Fruit fly (Drosophila melanogaster): Measurements from ENCODE around the gene Fancd2.

Gene Fancd2

dm6 chr3R:20766156-20766486 is 49.9 kb downstream of the Fancd2 start:
- no peak for TF ChIP-seq EcR (GFP tag; optimal IDR thresholded peaks at IDR 0.05)
- no peak for TF ChIP-seq rn (GFP tag; IDR thresholded peaks at IDR 0.05)
- no peak for TF ChIP-seq Snoo (tag; optimal IDR thresholded peaks at IDR 0.05)
- TF ChIP-seq gl (tag; optimal IDR thresholded peaks at IDR 0.05), result no peak
- no peak for TF ChIP-seq D1 (tag; optimal IDR thresholded peaks at IDR 0.05)
- no peak for TF ChIP-seq CG9948 (tag; optimal IDR thresholded peaks at IDR 0.05)
- no peak for TF ChIP-seq CG8301 (tag; optimal IDR thresholded peaks at IDR 0.05)

dm6 chr3R:20765302-20766155 is 50.5 kb downstream of the Fancd2 start:
- TF ChIP-seq gl (tag; optimal IDR thresholded peaks at IDR 0.05) (no peak), CG12605 (GFP tag; IDR thresholded peaks at IDR 0.05) (peak; percentile 76), Pif1B (GFP tag; optimal IDR thresholded peaks at IDR 0.05) (no peak), CG32121 (GFP tag; IDR thresholded peaks at IDR 0.05) (peak; percentile 61; the same call in 1 of the 2 replicates), CG17806 (tag; optimal IDR thresholded peaks at IDR 0.05) (no peak), fd96Ca (GFP tag; IDR thresholded peaks at IDR 0.05) (peak; percentile 32; the same call in 2 of the 3 replicates), CG10348 (GFP tag; IDR thresholded peaks at IDR 0.05) (0 out of 2 replicates have a peak, but pooled peaks have one; percentile 33), Pif1A (GFP tag; optimal IDR thresholded peaks at IDR 0.05) (no peak), CG34367 (tag; optimal IDR thresholded peaks at IDR 0.05) (no peak), CG4496 (GFP tag; IDR thresholded peaks at IDR 0.05) (peak; percentile 16; the same call in 1 of the 3 replicates), rn (GFP tag; IDR thresholded peaks at IDR 0.05) (no peak), CG13204 (GFP tag; optimal IDR thresholded peaks at IDR 0.05) (no peak), CG15710 (tag; optimal IDR thresholded peaks at IDR 0.05) (no peak), EcR (GFP tag; optimal IDR thresholded peaks at IDR 0.05) (peak; percentile 30), CG14655 (GFP tag; optimal IDR thresholded peaks at IDR 0.05) (peak; percentile 37), Ets98B (GFP tag; IDR thresholded peaks at IDR 0.05) (peak; percentile 46), CG9948 (tag; optimal IDR thresholded peaks at IDR 0.05) (no peak), Snoo (tag; optimal IDR thresholded peaks at IDR 0.05) (peak; percentile 47)

DNA sequence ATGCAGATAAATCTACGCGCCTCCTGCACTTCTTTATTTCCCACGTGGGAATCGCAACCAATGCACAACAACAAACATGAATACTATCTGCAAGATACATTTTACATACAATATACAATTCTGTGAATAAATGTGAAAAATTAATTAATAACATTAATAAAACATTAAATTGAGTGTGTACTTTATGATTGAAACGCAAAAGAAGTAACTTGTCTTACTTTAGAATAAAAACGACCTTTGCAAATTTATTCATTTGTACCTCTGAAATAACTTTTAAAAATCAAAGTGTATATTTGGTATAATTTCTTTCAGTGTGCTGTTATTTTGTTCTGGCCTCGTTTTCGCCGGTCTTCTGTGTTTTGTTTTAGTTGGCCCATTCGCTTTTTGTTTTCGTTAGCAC is 51.9 kb downstream of the Fancd2 start:
- TF ChIP-seq CG4496 (GFP tag; IDR thresholded peaks at IDR 0.05), result peak; percentile 67; the same call in 1 of the 3 replicates
- peak; percentile 54 for TF ChIP-seq CG15710 (tag; optimal IDR thresholded peaks at IDR 0.05)
- peak; percentile 61 for TF ChIP-seq gl (tag; optimal IDR thresholded peaks at IDR 0.05)
- peak; percentile 71 for TF ChIP-seq CG14655 (GFP tag; optimal IDR thresholded peaks at IDR 0.05)
- TF ChIP-seq CG34367 (tag; optimal IDR thresholded peaks at IDR 0.05), result peak; percentile 26
- TF ChIP-seq fd96Ca (GFP tag; IDR thresholded peaks at IDR 0.05), result no peak
- TF ChIP-seq CG9948 (tag; optimal IDR thresholded peaks at IDR 0.05), result peak; percentile 55
- peak; percentile 81 for TF ChIP-seq CG32121 (GFP tag; IDR thresholded peaks at IDR 0.05)
- TF ChIP-seq EcR (GFP tag; optimal IDR thresholded peaks at IDR 0.05), result no peak
- peak; percentile 43 for TF ChIP-seq CG17806 (tag; optimal IDR thresholded peaks at IDR 0.05)
- 0 out of 2 replicates have a peak, but pooled peaks have one; percentile 49 for TF ChIP-seq CG12605 (GFP tag; IDR thresholded peaks at IDR 0.05)
- peak; percentile 62 for TF ChIP-seq Snoo (tag; optimal IDR thresholded peaks at IDR 0.05)
- TF ChIP-seq CG8159 (tag; optimal IDR thresholded peaks at IDR 0.05), result peak; percentile 78
- no peak for TF ChIP-seq CG13204 (GFP tag; optimal IDR thresholded peaks at IDR 0.05)
- no peak for TF ChIP-seq CG10348 (GFP tag; IDR thresholded peaks at IDR 0.05)
- TF ChIP-seq Pif1B (GFP tag; optimal IDR thresholded peaks at IDR 0.05), result peak; percentile 64
- TF ChIP-seq Ets98B (GFP tag; IDR thresholded peaks at IDR 0.05), result peak; percentile 51
- TF ChIP-seq D1 (tag; optimal IDR thresholded peaks at IDR 0.05), result peak; percentile 70
- TF ChIP-seq Pif1A (GFP tag; optimal IDR thresholded peaks at IDR 0.05), result peak; percentile 71
- no peak for TF ChIP-seq rn (GFP tag; IDR thresholded peaks at IDR 0.05)
- TF ChIP-seq CG8301 (tag; optimal IDR thresholded peaks at IDR 0.05), result peak; percentile 77

- TF ChIP-seq rn (GFP tag; IDR thresholded peaks at IDR 0.05) (no peak), D1 (tag; optimal IDR thresholded peaks at IDR 0.05) (no peak), CG4496 (GFP tag; IDR thresholded peaks at IDR 0.05) (no peak), CG8301 (tag; optimal IDR thresholded peaks at IDR 0.05) (no peak), Pif1A (GFP tag; optimal IDR thresholded peaks at IDR 0.05) (no peak), Ets98B (GFP tag; IDR thresholded peaks at IDR 0.05) (no peak), CG13204 (GFP tag; optimal IDR thresholded peaks at IDR 0.05) (no peak), CG32121 (GFP tag; IDR thresholded peaks at IDR 0.05) (no peak), EcR (GFP tag; optimal IDR thresholded peaks at IDR 0.05) (no peak), Pif1B (GFP tag; optimal IDR thresholded peaks at IDR 0.05) (no peak), gl (tag; optimal IDR thresholded peaks at IDR 0.05) (no peak), Snoo (tag; optimal IDR thresholded peaks at IDR 0.05) (no peak), CG8159 (tag; optimal IDR thresholded peaks at IDR 0.05) (no peak)
Measured at dm6 chr3R:20762175-20762795, 53.7 kb downstream of the Fancd2 start, which contains the start of gene CG31195. CG31195 (minus strand) TSS chr3R:20762369.

Measured in whole organism, pupa.